Worm (Caenorhabditis elegans) whole organism, young adult: ENCODE results near the gene fbxa-211.

ENCODE experiments used
- B0019.2 ChIP-seq: fragments of 200-800 bp; sonication (Bioruptor generic); conservative IDR thresholded peaks from 2 replicates; pipeline ENCODE4 v1.3.6; 2022; ENCODE audit warnings: missing genetic modification reagents, missing genetic modification characterization, missing compliant biosample characterization
- B0035.1 ChIP-seq: sonication (generic microtip); optimal IDR thresholded peaks from 2 replicates; lab custom pipeline; 2016; ENCODE audit warnings: missing genetic modification characterization, mild to moderate bottlenecking, missing compliant biosample characterization, missing genotype, missing genetic modification reagents
- B0261.1 ChIP-seq: sonication (generic microtip); optimal IDR thresholded peaks from 2 replicates; lab custom pipeline; 2016; ENCODE audit warnings: mild to moderate bottlenecking, missing genetic modification characterization, moderate library complexity, missing compliant biosample characterization
- C17E4.6 ChIP-seq: fragments of 200-800 bp; sonication (Bioruptor generic); IDR thresholded peaks from 2 replicates; pipeline ENCODE4 v1.3.6; 2022; ENCODE audit warnings: missing genetic modification reagents, missing genetic modification characterization, missing compliant biosample characterization
- F10E7.11 ChIP-seq: sonication (generic microtip); optimal IDR thresholded peaks from 2 replicates; lab custom pipeline; 2017; ENCODE audit warnings: mild to moderate bottlenecking, missing genetic modification characterization, moderate library complexity, missing compliant biosample characterization
- F39B2.1 ChIP-seq: fragments of 200-800 bp; sonication (Bioruptor generic); IDR thresholded peaks from 2 replicates; pipeline ENCODE4 v1.3.6; 2022; ENCODE audit warnings: missing genetic modification reagents, missing genetic modification characterization, missing compliant biosample characterization
- F49E8.2 ChIP-seq: sonication (generic microtip); optimal IDR thresholded peaks from 3 replicates; lab custom pipeline; 2017; ENCODE audit warnings: missing genetic modification characterization, mild to moderate bottlenecking, missing compliant biosample characterization, antibody characterized with exemption, moderate library complexity; ENCODE audit not compliant: insufficient read depth
- F57A8.1 ChIP-seq: fragments of 200-800 bp; sonication (Bioruptor generic); optimal IDR thresholded peaks from 2 replicates; lab custom pipeline; 2018; ENCODE audit warnings: mild to moderate bottlenecking, missing genetic modification characterization, moderate library complexity, missing compliant biosample characterization
- T07F8.4 ChIP-seq: sonication (generic microtip); optimal IDR thresholded peaks from 2 replicates; lab custom pipeline; 2016; ENCODE audit warnings: mild to moderate bottlenecking, missing genetic modification characterization, moderate library complexity, missing compliant biosample characterization
- T26A5.8 ChIP-seq: sonication (generic microtip); optimal IDR thresholded peaks from 2 replicates; lab custom pipeline; 2016; ENCODE audit warnings: missing genetic modification characterization, missing compliant biosample characterization
- Y53G8AR.9 ChIP-seq: fragments of 200-800 bp; sonication (Bioruptor generic); conservative IDR thresholded peaks from 2 replicates; pipeline ENCODE4 v1.3.6; 2022; ENCODE audit warnings: missing genetic modification reagents, missing genetic modification characterization, missing compliant biosample characterization
- ama-1 ChIP-seq, 3 experiments: fragments of 150-350 bp in 1 of 3; sonication (generic microtip) in 2 of 3; optimal IDR thresholded peaks; 2 replicates each; lab custom pipeline; 2014 to 2018; ENCODE audit warnings: missing biosample characterization in 2 of 3, missing genetic modification characterization in 2 of 3, missing genetic modification reagents in 2 of 3
- atf-7 ChIP-seq: sonication (generic microtip); optimal IDR thresholded peaks from 2 replicates; lab custom pipeline; 2017; ENCODE audit warnings: mild to moderate bottlenecking, missing genetic modification characterization, missing compliant biosample characterization
- attf-5 ChIP-seq: fragments of 200-800 bp; sonication (Bioruptor generic); optimal IDR thresholded peaks from 2 replicates; lab custom pipeline; 2018; ENCODE audit warnings: mild to moderate bottlenecking, missing genetic modification characterization, missing compliant biosample characterization
- bed-1 ChIP-seq: fragments of 200-800 bp; sonication (Bioruptor generic); IDR thresholded peaks from 2 replicates; pipeline ENCODE4 v1.3.6; 2022; ENCODE audit warnings: missing genetic modification reagents, missing genetic modification characterization, missing compliant biosample characterization
- cebp-1 ChIP-seq, 2 experiments: fragments of 200-800 bp in 1 of 2; sonication (Bioruptor generic) in 1 of 2; sonication (generic microtip) in 1 of 2; IDR thresholded peaks in 1 of 2; optimal IDR thresholded peaks in 1 of 2; 2 replicates each; pipeline versions ENCODE4 v1.3.6 to Lab custom; 2017 to 2022; ENCODE audit warnings: missing compliant biosample characterization in 2 of 2, missing genetic modification characterization in 2 of 2, mild to moderate bottlenecking in 1 of 2, missing genetic modification reagents in 1 of 2, moderate library complexity in 1 of 2
- ceh-27 ChIP-seq: fragments of 200-800 bp; sonication (Bioruptor generic); optimal IDR thresholded peaks from 2 replicates; lab custom pipeline; 2018; ENCODE audit warnings: mild to moderate bottlenecking, missing genetic modification characterization, moderate library complexity, missing compliant biosample characterization
- dpff-1 ChIP-seq: sonication (generic microtip); optimal IDR thresholded peaks from 2 replicates; lab custom pipeline; 2017; ENCODE audit warnings: mild to moderate bottlenecking, missing genetic modification characterization, missing compliant biosample characterization
- efl-1 ChIP-seq: fragments of 150-350 bp; optimal IDR thresholded peaks from 2 replicates; lab custom pipeline; 2014; ENCODE audit warnings: missing biosample characterization, missing genetic modification reagents, missing genetic modification characterization
- egl-44 ChIP-seq: fragments of 200-800 bp; sonication (Bioruptor generic); IDR thresholded peaks from 2 replicates; pipeline ENCODE4 v1.3.6; 2022; ENCODE audit warnings: missing genetic modification reagents, missing genetic modification characterization, missing compliant biosample characterization
- ets-4 ChIP-seq: fragments of 200-800 bp; sonication (Bioruptor generic); optimal IDR thresholded peaks from 2 replicates; lab custom pipeline; 2018; ENCODE audit warnings: mild to moderate bottlenecking, missing genetic modification characterization, missing compliant biosample characterization
- hsf-1 ChIP-seq: fragments of 200-800 bp; sonication (Bioruptor generic); IDR thresholded peaks from 2 replicates; pipeline ENCODE4 v1.3.6; 2022; ENCODE audit warnings: missing genetic modification reagents, missing genetic modification characterization, missing compliant biosample characterization
- lin-40 ChIP-seq: sonication (generic microtip); optimal IDR thresholded peaks from 2 replicates; lab custom pipeline; 2016; ENCODE audit warnings: missing genetic modification characterization, mild to moderate bottlenecking, missing compliant biosample characterization, missing genotype, missing genetic modification reagents
- lir-1 ChIP-seq: fragments of 200-800 bp; sonication (Bioruptor generic); conservative IDR thresholded peaks from 2 replicates; pipeline ENCODE4 v1.3.6; 2022; ENCODE audit warnings: missing genetic modification reagents, missing genetic modification characterization, missing compliant biosample characterization
- lsy-27 ChIP-seq: sonication (generic microtip); optimal IDR thresholded peaks from 2 replicates; lab custom pipeline; 2017; ENCODE audit warnings: missing genetic modification characterization, mild to moderate bottlenecking, missing compliant biosample characterization, antibody characterized with exemption, missing genotype, borderline replicate concordance; ENCODE audit not compliant: insufficient read depth
- mcd-1 ChIP-seq: fragments of 200-800 bp; sonication (Bioruptor generic); IDR thresholded peaks from 2 replicates; pipeline ENCODE4 v1.3.6; 2022; ENCODE audit warnings: missing genetic modification reagents, missing genetic modification characterization, missing compliant biosample characterization
- mel-28 ChIP-seq: sonication (generic microtip); optimal IDR thresholded peaks from 2 replicates; lab custom pipeline; 2016; ENCODE audit warnings: borderline replicate concordance, mild to moderate bottlenecking, missing genetic modification characterization, missing compliant biosample characterization
- mxl-1 ChIP-seq: sonication (generic microtip); optimal IDR thresholded peaks from 2 replicates; lab custom pipeline; 2016; ENCODE audit warnings: missing genetic modification characterization, missing compliant biosample characterization
- nhr-27 ChIP-seq: fragments of 200-800 bp; sonication (Bioruptor generic); optimal IDR thresholded peaks from 2 replicates; lab custom pipeline; 2018; ENCODE audit warnings: mild to moderate bottlenecking, missing genetic modification characterization, moderate library complexity, missing compliant biosample characterization
- nhr-80 ChIP-seq: sonication (generic microtip); optimal IDR thresholded peaks from 2 replicates; lab custom pipeline; 2016; ENCODE audit warnings: missing genetic modification characterization, missing compliant biosample characterization
- snpc-4 ChIP-seq, 5 experiments: fragments of 150-350 bp in 1 of 5; sonication (generic microtip) in 4 of 5; optimal IDR thresholded peaks; 2 replicates each; lab custom pipeline; 2014 to 2018; ENCODE audit warnings: missing genetic modification characterization in 5 of 5, missing biosample characterization in 3 of 5, antibody characterized with exemption in 2 of 5, mild to moderate bottlenecking in 2 of 5, missing compliant biosample characterization in 2 of 5, missing genotype in 2 of 5, moderate library complexity in 2 of 5, missing genetic modification reagents in 1 of 5
- sptf-2 ChIP-seq: fragments of 200-800 bp; sonication (Bioruptor generic); optimal IDR thresholded peaks from 2 replicates; lab custom pipeline; 2018; ENCODE audit warnings: mild to moderate bottlenecking, missing genetic modification characterization, missing compliant biosample characterization
- unc-130 ChIP-seq: sonication (generic microtip); optimal IDR thresholded peaks from 2 replicates; lab custom pipeline; 2016; ENCODE audit warnings: missing genetic modification reagents, missing genetic modification characterization, missing compliant biosample characterization
- zfh-2 ChIP-seq: fragments of 200-800 bp; sonication (Bioruptor generic); conservative IDR thresholded peaks from 2 replicates; pipeline ENCODE4 v1.3.6; 2022; ENCODE audit warnings: missing genetic modification reagents, missing genetic modification characterization, missing compliant biosample characterization
- ztf-18 ChIP-seq: sonication (generic microtip); optimal IDR thresholded peaks from 2 replicates; lab custom pipeline; 2016; ENCODE audit warnings: missing genotype, mild to moderate bottlenecking, missing genetic modification characterization, missing compliant biosample characterization
- ztf-22 ChIP-seq: fragments of 200-800 bp; sonication (Bioruptor generic); optimal IDR thresholded peaks from 2 replicates; lab custom pipeline; 2018; ENCODE audit warnings: mild to moderate bottlenecking, missing genetic modification characterization, moderate library complexity, missing compliant biosample characterization

fbxa-211 gene

ce11 chrV:18163434-18163833 lies 36.1 kb downstream of the fbxa-211 start:
- TF ChIP-seq lin-40 (no peak), nhr-80 (tag; lab: Kevin White, UChicago) (no peak), attf-5 (no peak), hsf-1 (GFP tag; lab: Robert Waterston, UW) (no peak), ztf-18 (tag; lab: Kevin White, UChicago) (no peak), unc-130 (GFP tag; lab: Kevin White, UChicago) (no peak), F49E8.2 (no peak), B0019.2 (no peak), F57A8.1 (GFP tag; lab: Kevin White, UChicago) (no peak), T26A5.8 (tag; lab: Kevin White, UChicago) (no peak), F10E7.11 (tag; lab: Kevin White, UChicago) (no peak), B0261.1 (tag; lab: Kevin White, UChicago) (no peak), ceh-27 (GFP tag; lab: Kevin White, UChicago) (no peak), atf-7 (tag; lab: Kevin White, UChicago) (no peak), mxl-1 (tag; lab: Kevin White, UChicago) (no peak), egl-44 (no peak)

ce11 chrV:18164758-18165157 lies 37.4 kb downstream of the fbxa-211 start, which contains the start of gene C14A6.5:
C14A6.5 (minus strand) TSS chrV:18164858.
- TF ChIP-seq T26A5.8 (tag; lab: Kevin White, UChicago) (no peak), zfh-2 (GFP tag; lab: Robert Waterston, UW) (no peak), F49E8.2 (no peak)

- TF ChIP-seq ztf-22 (GFP tag; lab: Kevin White, UChicago) (no peak), ets-4 (GFP tag; lab: Kevin White, UChicago) (no peak), efl-1 (GFP tag; lab: Kevin White, UChicago) (no peak), mcd-1 (GFP tag; lab: Robert Waterston, UW) (no peak), F39B2.1 (GFP tag; lab: Robert Waterston, UW) (no peak), B0261.1 (tag; lab: Kevin White, UChicago) (no peak), lir-1 (GFP tag; lab: Robert Waterston, UW) (no peak), snpc-4 (GFP tag; optimal IDR thresholded peaks at IDR 0.05; lab: Kevin White, UChicago) (no peak), snpc-4 (tag; optimal IDR thresholded peaks at IDR 0.05; lab: Kevin White, UChicago) (no peak), bed-1 (GFP tag; lab: Robert Waterston, UW) (no peak), B0035.1 (tag; lab: Kevin White, UChicago) (no peak)
- TF ChIP-seq, all 124 proteins: peak for 0
Measured at ce11 chrV:18167161-18167560, 39.8 kb downstream of the fbxa-211 start, which contains the start of gene C14A6.6. C14A6.6 (minus strand) TSS chrV:18167261.

- TF ChIP-seq ama-1 (optimal IDR thresholded peaks at IDR 0.05; lab: Kevin White, UChicago): no peak
- no peak for TF ChIP-seq ama-1 (GFP tag; optimal IDR thresholded peaks at IDR 0.05; lab: Kevin White, UChicago)
- no peak for TF ChIP-seq lsy-27 (tag; lab: Kevin White, UChicago)
- TF ChIP-seq, all 124 proteins: peak for 0
Measured at ce11 chrV:18168266-18168665, 40.9 kb downstream of the fbxa-211 start, which contains the start of gene C14A6.7. C14A6.7 (minus strand) TSS chrV:18168366.

- TF ChIP-seq lir-1 (GFP tag; lab: Robert Waterston, UW) (no peak), sptf-2 (no peak), C17E4.6 (no peak), cebp-1 (GFP tag; IDR thresholded peaks at IDR 0.05; lab: Robert Waterston, UW) (no peak), cebp-1 (tag; optimal IDR thresholded peaks at IDR 0.05; lab: Kevin White, UChicago) (no peak), snpc-4 (GFP tag; optimal IDR thresholded peaks at IDR 0.05; lab: Kevin White, UChicago) (no peak), snpc-4 (tag; optimal IDR thresholded peaks at IDR 0.05; lab: Kevin White, UChicago) (no peak), mel-28 (tag; lab: Kevin White, UChicago) (no peak), T07F8.4 (tag; lab: Kevin White, UChicago) (no peak), hsf-1 (GFP tag; lab: Robert Waterston, UW) (no peak), T26A5.8 (tag; lab: Kevin White, UChicago) (no peak), Y53G8AR.9 (GFP tag; lab: Robert Waterston, UW) (no peak), bed-1 (GFP tag; lab: Robert Waterston, UW) (no peak), nhr-27 (no peak), efl-1 (GFP tag; lab: Kevin White, UChicago) (no peak), dpff-1 (tag; lab: Kevin White, UChicago) (no peak)
Measured at ce11 chrV:18171568-18171967, 44.2 kb downstream of the fbxa-211 start, which contains the start of gene C14A6.8. C14A6.8 (minus strand) TSS chrV:18171668.
